Fruit fly (Drosophila melanogaster) whole organism, pupa: ENCODE results near the gene RnpS1.

Source experiments
- CG34367 ChIP-seq: fragments of 200-800 bp; sonication (Bioruptor generic); optimal IDR thresholded peaks from 2 replicates; lab custom pipeline; 2018; ENCODE audit warnings: missing biosample characterization, mild to moderate bottlenecking, missing genetic modification characterization
- CG8159 ChIP-seq: fragments of 200-800 bp; sonication (Bioruptor generic); optimal IDR thresholded peaks from 3 replicates; lab custom pipeline; 2018; ENCODE audit warnings: missing biosample characterization, mild to moderate bottlenecking, missing genetic modification characterization, moderate library complexity
- CG8301 ChIP-seq: fragments of 200-800 bp; sonication (Bioruptor generic); optimal IDR thresholded peaks from 2 replicates; lab custom pipeline; 2018; ENCODE audit warnings: missing biosample characterization, mild to moderate bottlenecking, missing genetic modification characterization
- CG9948 ChIP-seq: fragments of 200-800 bp; sonication (Bioruptor generic); optimal IDR thresholded peaks from 2 replicates; lab custom pipeline; 2018; ENCODE audit warnings: missing biosample characterization, mild to moderate bottlenecking, missing genetic modification characterization, moderate library complexity
- Pif1A ChIP-seq: fragments of 200-800 bp; sonication (Bioruptor generic); optimal IDR thresholded peaks from 3 replicates; lab custom pipeline; 2016; ENCODE audit warnings: missing biosample characterization, missing genetic modification characterization
- Pif1B ChIP-seq: fragments of 200-800 bp; sonication (Bioruptor generic); optimal IDR thresholded peaks from 3 replicates; lab custom pipeline; 2016; ENCODE audit warnings: missing biosample characterization, missing genetic modification characterization

dm6 chr3R:9565895-9566294, 14.1 kb downstream of the RnpS1 start, which contains the start of gene CG16789:
- TF ChIP-seq CG34367 (tag; lab: Kevin White, UChicago) = no peak
- TF ChIP-seq CG8159 (tag; lab: Kevin White, UChicago) = no peak
- TF ChIP-seq CG9948 (tag; lab: Kevin White, UChicago) = no peak
- no peak for TF ChIP-seq Pif1A (GFP tag; lab: Kevin White, UChicago)
- no peak for TF ChIP-seq CG8301
- no peak for TF ChIP-seq Pif1B
